Worm (Caenorhabditis elegans) whole organism, L2 larva: ENCODE results near the gene ZK418.6.
A peak's percentile ranks its signal among the peaks of the same experiment; 100 is the strongest.

ENCODE experiments used
- C34F6.9 ChIP-seq: fragments of 150-350 bp; optimal IDR thresholded peaks from 2 replicates; lab custom pipeline; 2014; ENCODE audit warnings: missing biosample characterization, missing genetic modification characterization
- F13H6.1 ChIP-seq: sonication (generic microtip); optimal IDR thresholded peaks from 2 replicates; lab custom pipeline; 2016; ENCODE audit warnings: missing genetic modification characterization, missing compliant biosample characterization
- R02D3.7 ChIP-seq: fragments of 150-350 bp; optimal IDR thresholded peaks from 2 replicates; lab custom pipeline; 2014; ENCODE audit warnings: missing biosample characterization, missing genetic modification characterization
- Y55F3AM.14 ChIP-seq: fragments of 200-800 bp; sonication (Bioruptor generic); optimal IDR thresholded peaks from 2 replicates; lab custom pipeline; 2018; ENCODE audit warnings: mild to moderate bottlenecking, missing genetic modification characterization, missing compliant biosample characterization
- ZK546.5 ChIP-seq: sonication (generic microtip); optimal IDR thresholded peaks from 2 replicates; lab custom pipeline; 2017; ENCODE audit warnings: missing biosample characterization, missing genetic modification characterization
- alr-1 ChIP-seq: fragments of 150-350 bp; optimal IDR thresholded peaks from 2 replicates; lab custom pipeline; 2014; ENCODE audit warnings: missing biosample characterization, missing genetic modification characterization
- aly-2 ChIP-seq: fragments of 150-350 bp; optimal IDR thresholded peaks from 2 replicates; lab custom pipeline; 2014; ENCODE audit warnings: missing biosample characterization, missing genetic modification characterization
- ama-1 ChIP-seq: fragments of 150-350 bp; optimal IDR thresholded peaks from 2 replicates; lab custom pipeline; 2018; ENCODE audit warnings: inconsistent platforms
- crh-2 ChIP-seq: sonication (generic microtip); optimal IDR thresholded peaks from 2 replicates; lab custom pipeline; 2017; ENCODE audit warnings: missing biosample characterization, missing genetic modification characterization
- dmd-4 ChIP-seq: sonication (generic microtip); optimal IDR thresholded peaks from 2 replicates; lab custom pipeline; 2017; ENCODE audit warnings: missing biosample characterization, missing genetic modification characterization
- egl-27 ChIP-seq: sonication (generic microtip); optimal IDR thresholded peaks from 3 replicates; lab custom pipeline; 2017; ENCODE audit warnings: missing biosample characterization, missing genetic modification reagents, missing genetic modification characterization
- elt-1 ChIP-seq: fragments of 150-350 bp; optimal IDR thresholded peaks from 2 replicates; lab custom pipeline; 2014; ENCODE audit warnings: missing biosample characterization, missing genetic modification characterization
- elt-3 ChIP-seq: sonication (generic microtip); optimal IDR thresholded peaks from 2 replicates; lab custom pipeline; 2017; ENCODE audit warnings: missing biosample characterization, missing genetic modification characterization
- fos-1 ChIP-seq: fragments of 150-350 bp; optimal IDR thresholded peaks from 2 replicates; lab custom pipeline; 2014; ENCODE audit warnings: missing biosample characterization, missing genetic modification characterization
- gmeb-1 ChIP-seq: fragments of 150-350 bp; optimal IDR thresholded peaks from 2 replicates; lab custom pipeline; 2014; ENCODE audit warnings: missing biosample characterization, missing genetic modification characterization
- lin-11 ChIP-seq: fragments of 150-350 bp; sonication (generic microtip); optimal IDR thresholded peaks from 2 replicates; lab custom pipeline; 2014; ENCODE audit warnings: missing biosample characterization, missing genetic modification characterization, inconsistent platforms, mixed read lengths
- lin-13 ChIP-seq: fragments of 150-350 bp; optimal IDR thresholded peaks from 2 replicates; lab custom pipeline; 2014; ENCODE audit warnings: missing biosample characterization, missing genetic modification reagents, missing genetic modification characterization
- lin-39 ChIP-seq: fragments of 150-350 bp; optimal IDR thresholded peaks from 2 replicates; lab custom pipeline; 2014; ENCODE audit warnings: missing biosample characterization, missing genetic modification reagents, missing genetic modification characterization
- lsy-2 ChIP-seq, 2 experiments: fragments of 150-350 bp in 1 of 2; sonication (generic microtip) in 1 of 2; optimal IDR thresholded peaks; 2 replicates each; lab custom pipeline; 2014 to 2017; ENCODE audit warnings: missing biosample characterization in 2 of 2, missing genetic modification characterization in 2 of 2
- mab-5 ChIP-seq: fragments of 150-350 bp; optimal IDR thresholded peaks from 2 replicates; lab custom pipeline; 2014; ENCODE audit warnings: missing biosample characterization, missing genetic modification characterization
- mbf-1 ChIP-seq: sonication (generic microtip); optimal IDR thresholded peaks from 2 replicates; lab custom pipeline; 2017; ENCODE audit warnings: missing biosample characterization, missing genetic modification characterization
- mdl-1 ChIP-seq, 2 experiments: fragments of 150-350 bp in 1 of 2; sonication (generic microtip) in 1 of 2; optimal IDR thresholded peaks; 2 replicates each; lab custom pipeline; 2017; ENCODE audit warnings: missing biosample characterization in 2 of 2, missing genetic modification characterization in 2 of 2
- nhr-10 ChIP-seq: sonication (generic microtip); optimal IDR thresholded peaks from 2 replicates; lab custom pipeline; 2017; ENCODE audit warnings: missing biosample characterization, missing genetic modification characterization
- nhr-11 ChIP-seq: fragments of 150-350 bp; optimal IDR thresholded peaks from 2 replicates; lab custom pipeline; 2014; ENCODE audit warnings: missing biosample characterization, missing genetic modification characterization
- nhr-12 ChIP-seq: fragments of 150-350 bp; optimal IDR thresholded peaks from 2 replicates; lab custom pipeline; 2014; ENCODE audit warnings: missing biosample characterization, missing genetic modification characterization
- nhr-129 ChIP-seq: fragments of 150-350 bp; optimal IDR thresholded peaks from 2 replicates; lab custom pipeline; 2014; ENCODE audit warnings: missing biosample characterization, missing genetic modification characterization
- nhr-21 ChIP-seq: fragments of 150-350 bp; optimal IDR thresholded peaks from 2 replicates; lab custom pipeline; 2014; ENCODE audit warnings: missing biosample characterization, missing genetic modification characterization
- nhr-23 ChIP-seq: fragments of 150-350 bp; optimal IDR thresholded peaks from 2 replicates; lab custom pipeline; 2014; ENCODE audit warnings: missing biosample characterization, missing genetic modification reagents, missing genetic modification characterization
- nhr-237 ChIP-seq: fragments of 150-350 bp; optimal IDR thresholded peaks from 2 replicates; lab custom pipeline; 2014; ENCODE audit warnings: missing biosample characterization, missing genetic modification characterization
- nhr-6 ChIP-seq: fragments of 150-350 bp; optimal IDR thresholded peaks from 2 replicates; lab custom pipeline; 2014; ENCODE audit warnings: missing biosample characterization, missing genetic modification characterization
- nhr-77 ChIP-seq: fragments of 150-350 bp; optimal IDR thresholded peaks from 2 replicates; lab custom pipeline; 2014; ENCODE audit warnings: missing biosample characterization, missing genetic modification characterization
- peb-1 ChIP-seq: fragments of 150-350 bp; optimal IDR thresholded peaks from 2 replicates; lab custom pipeline; 2014; ENCODE audit warnings: missing biosample characterization, missing genetic modification characterization
- sem-4 ChIP-seq: fragments of 150-350 bp; optimal IDR thresholded peaks from 2 replicates; lab custom pipeline; 2014; ENCODE audit warnings: missing biosample characterization, missing genetic modification reagents, missing genetic modification characterization
- skn-1 ChIP-seq: sonication (generic microtip); optimal IDR thresholded peaks from 2 replicates; lab custom pipeline; 2017; ENCODE audit warnings: missing biosample characterization, missing genetic modification characterization
- sma-3 ChIP-seq: sonication (generic microtip); optimal IDR thresholded peaks from 2 replicates; lab custom pipeline; 2016; ENCODE audit warnings: missing genetic modification reagents, missing genetic modification characterization, missing compliant biosample characterization
- sma-9 ChIP-seq, 2 experiments: fragments of 150-350 bp in 1 of 2; sonication (generic microtip) in 1 of 2; optimal IDR thresholded peaks; 2 replicates each; lab custom pipeline; 2014 to 2016; ENCODE audit warnings: missing genetic modification characterization in 2 of 2, mild to moderate bottlenecking in 1 of 2, missing biosample characterization in 1 of 2, missing compliant biosample characterization in 1 of 2, missing genetic modification reagents in 1 of 2, moderate library complexity in 1 of 2
- unc-55 ChIP-seq: fragments of 150-350 bp; sonication (generic microtip); optimal IDR thresholded peaks from 3 replicates; lab custom pipeline; 2014; ENCODE audit warnings: missing biosample characterization, missing genetic modification reagents, missing genetic modification characterization
- unc-62 ChIP-seq: fragments of 150-350 bp; optimal IDR thresholded peaks from 2 replicates; lab custom pipeline; 2014; ENCODE audit warnings: missing biosample characterization, missing genetic modification reagents, missing genetic modification characterization
- zag-1 ChIP-seq: fragments of 150-350 bp; optimal IDR thresholded peaks from 2 replicates; lab custom pipeline; 2014; ENCODE audit warnings: missing biosample characterization, missing genetic modification characterization
- ztf-1 ChIP-seq: fragments of 200-800 bp; sonication (Bioruptor generic); conservative IDR thresholded peaks from 2 replicates; pipeline ENCODE4 v1.3.6; 2022; ENCODE audit warnings: missing genetic modification characterization, missing compliant biosample characterization
- ztf-11 ChIP-seq: sonication (generic microtip); optimal IDR thresholded peaks from 2 replicates; lab custom pipeline; 2017; ENCODE audit warnings: missing biosample characterization, missing genetic modification characterization

ZK418.6 gene

DNA sequence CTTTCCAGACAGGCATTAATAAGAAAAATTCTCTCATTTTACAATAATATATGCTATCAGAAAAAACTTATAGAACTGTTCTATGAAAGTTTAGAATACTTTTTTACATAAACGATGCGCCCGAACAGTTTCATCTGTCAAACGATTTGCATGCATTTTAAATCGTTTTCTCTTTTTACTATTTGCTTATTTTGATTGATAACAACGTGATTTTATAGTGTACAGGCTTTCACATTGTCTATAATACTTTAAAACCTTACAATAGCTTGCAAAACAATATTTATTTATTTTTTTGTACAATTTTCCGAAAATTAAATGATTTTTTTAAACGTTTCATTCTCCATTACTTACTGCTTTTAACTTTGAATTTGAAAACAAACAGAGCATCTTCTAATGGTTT is 33.0 kb downstream of the ZK418.6 start, which contains the start of gene R01H2.7:
Gene R01H2.7, minus strand, starts transcription at position 101 of the 400 bp plus-strand sequence.
- TF ChIP-seq lin-39 (no peak), skn-1 (tag; lab: Kevin White, UChicago) (no peak), aly-2 (no peak), R02D3.7 (no peak), zag-1 (tag; lab: Kevin White, UChicago) (no peak), sma-9 (GFP tag; optimal IDR thresholded peaks at IDR 0.05; lab: Kevin White, UChicago) (no peak), sma-9 (tag; optimal IDR thresholded peaks at IDR 0.05; lab: Kevin White, UChicago) (no peak), fos-1 (tag; lab: Kevin White, UChicago) (no peak), elt-1 (tag; lab: Kevin White, UChicago) (no peak)

DNA sequence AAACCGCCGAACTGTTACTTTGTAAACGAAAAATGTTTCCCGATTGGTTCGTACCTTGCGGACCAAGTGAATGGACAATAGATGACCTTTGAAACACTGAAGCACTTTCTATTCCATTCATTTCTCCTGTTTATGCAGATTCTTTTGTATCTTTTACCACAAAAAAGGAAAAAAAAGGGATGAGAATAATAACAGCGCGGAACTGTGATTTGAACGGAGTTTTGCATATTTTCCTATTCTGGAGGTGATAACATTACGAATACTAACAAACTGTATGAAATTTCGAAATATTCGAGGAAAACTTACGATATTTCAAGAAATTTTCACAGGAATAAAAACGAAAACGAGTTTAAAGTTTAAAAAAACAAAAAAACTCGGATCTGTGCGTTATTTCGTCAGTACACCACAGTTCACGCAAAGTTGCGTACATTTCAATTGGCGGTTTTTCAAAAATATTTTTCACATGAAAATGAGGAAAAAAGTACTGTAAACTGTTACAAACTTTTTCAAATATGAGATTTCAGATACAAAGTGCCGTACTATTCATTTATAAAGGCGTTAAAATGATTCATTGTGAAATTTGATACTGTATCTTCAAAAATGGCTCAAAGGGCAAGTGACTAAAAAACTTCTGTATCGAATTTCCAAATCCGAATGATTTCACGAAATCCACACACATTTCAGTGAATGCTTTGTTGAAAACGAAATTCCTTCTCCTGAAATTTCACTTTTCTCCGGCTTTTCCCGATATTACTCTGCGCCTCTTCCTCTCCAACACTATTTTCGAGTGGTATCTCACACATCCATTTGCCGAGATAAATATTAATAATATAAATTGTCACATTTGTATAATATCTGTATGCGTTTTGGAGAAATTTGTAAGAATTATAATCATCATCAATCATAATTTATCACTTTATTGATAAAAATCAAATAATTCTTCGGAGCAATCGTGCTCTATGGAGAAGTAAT is 44.1 kb downstream of the ZK418.6 start:
- no peak for TF ChIP-seq mab-5 (tag; lab: Kevin White, UChicago)
- TF ChIP-seq mbf-1 (tag; lab: Kevin White, UChicago): no peak
- no peak for TF ChIP-seq ama-1 (lab: Kevin White, UChicago)
- no peak for TF ChIP-seq nhr-12 (tag; lab: Kevin White, UChicago)

DNA sequence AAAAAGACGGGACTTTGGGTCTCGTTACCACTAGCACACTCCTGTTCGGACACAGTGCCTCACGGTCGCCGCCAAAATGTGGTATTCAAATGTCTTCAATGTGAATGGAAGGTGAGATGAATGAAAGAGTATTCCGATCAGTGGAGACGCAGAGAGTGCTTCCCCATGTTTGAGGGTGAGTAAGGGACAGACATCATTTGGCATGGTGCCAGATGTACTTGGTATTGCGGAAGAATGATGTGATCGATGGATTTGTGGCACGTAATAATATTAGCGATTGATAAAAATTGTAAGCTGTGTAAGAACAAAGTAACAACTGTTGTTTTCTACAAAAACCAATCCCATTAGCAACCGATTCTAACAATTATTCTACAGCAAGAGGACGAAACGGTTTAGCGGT is 46.6 kb downstream of the ZK418.6 start:
- TF ChIP-seq lsy-2 (tag; optimal IDR thresholded peaks at IDR 0.05; lab: Kevin White, UChicago) (no peak), nhr-77 (tag; lab: Kevin White, UChicago) (no peak), lin-11 (tag; lab: Kevin White, UChicago) (no peak), sma-9 (GFP tag; optimal IDR thresholded peaks at IDR 0.05; lab: Kevin White, UChicago) (no peak), sma-9 (tag; optimal IDR thresholded peaks at IDR 0.05; lab: Kevin White, UChicago) (no peak), nhr-12 (tag; lab: Kevin White, UChicago) (no peak), zag-1 (tag; lab: Kevin White, UChicago) (no peak), nhr-237 (tag; lab: Kevin White, UChicago) (no peak), fos-1 (tag; lab: Kevin White, UChicago) (peak; percentile 3)

DNA sequence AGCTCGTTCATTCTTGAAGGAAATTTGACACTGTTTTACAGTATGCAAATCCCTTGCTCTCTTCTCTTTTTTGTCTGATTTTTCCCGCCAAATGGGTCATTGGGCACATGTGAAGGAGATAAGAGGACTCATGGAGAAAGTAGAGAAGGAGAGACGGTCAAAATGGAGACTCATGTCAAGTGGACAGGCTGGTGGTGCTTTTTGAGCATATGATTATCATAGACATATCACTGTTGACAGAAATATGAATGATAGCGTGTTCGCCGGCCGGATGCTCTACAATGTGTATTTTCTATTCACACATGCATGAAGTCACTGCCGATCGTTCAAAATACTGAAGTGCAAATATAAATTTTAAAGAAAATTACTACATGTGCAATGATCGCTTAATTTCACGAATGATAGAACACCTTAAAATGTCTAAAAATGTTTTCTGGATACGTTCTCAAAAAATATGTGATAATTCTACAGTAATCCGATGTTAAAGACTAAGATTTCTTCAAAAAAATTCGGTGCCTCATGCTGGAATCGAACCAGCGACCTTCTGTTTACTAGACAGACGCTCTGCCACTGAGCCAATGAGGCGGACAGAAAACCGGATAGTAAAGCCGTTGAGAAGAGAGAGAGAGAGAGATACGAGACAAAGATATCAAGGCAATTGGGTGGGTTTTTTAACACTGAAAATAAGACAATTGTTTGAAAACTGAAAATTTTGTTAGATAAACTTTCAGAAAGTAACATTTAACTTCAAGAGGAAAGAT is 48.4 kb downstream of the ZK418.6 start:
- TF ChIP-seq skn-1 (tag; lab: Kevin White, UChicago) (no peak), nhr-237 (tag; lab: Kevin White, UChicago) (no peak), aly-2 (no peak), peb-1 (no peak), nhr-23 (tag; lab: Kevin White, UChicago) (no peak), ztf-1 (GFP tag; lab: Robert Waterston, UW) (no peak), R02D3.7 (no peak), nhr-11 (tag; lab: Kevin White, UChicago) (no peak), unc-55 (GFP tag; lab: Kevin White, UChicago) (peak; percentile 62), Y55F3AM.14 (GFP tag; lab: Kevin White, UChicago) (no peak), ZK546.5 (tag; lab: Kevin White, UChicago) (no peak), nhr-6 (no peak), mdl-1 (tag; optimal IDR thresholded peaks at IDR 0.05; lab: Kevin White, UChicago) (no peak), elt-1 (tag; lab: Kevin White, UChicago) (no peak), lin-11 (tag; lab: Kevin White, UChicago) (no peak), gmeb-1 (peak; percentile 27), lin-39 (no peak), nhr-21 (tag; lab: Kevin White, UChicago) (no peak), nhr-129 (tag; lab: Kevin White, UChicago) (peak; percentile 62), nhr-12 (tag; lab: Kevin White, UChicago) (no peak), mab-5 (tag; lab: Kevin White, UChicago) (no peak), ztf-11 (tag; lab: Kevin White, UChicago) (no peak), unc-62 (no peak), fos-1 (tag; lab: Kevin White, UChicago) (no peak), alr-1 (tag; lab: Kevin White, UChicago) (no peak), sem-4 (tag; lab: Kevin White, UChicago) (no peak), sma-9 (GFP tag; optimal IDR thresholded peaks at IDR 0.05; lab: Kevin White, UChicago) (peak; percentile 49), sma-9 (tag; optimal IDR thresholded peaks at IDR 0.05; lab: Kevin White, UChicago) (no peak), nhr-10 (tag; lab: Kevin White, UChicago) (no peak), ama-1 (lab: Kevin White, UChicago) (no peak), lin-13 (peak; percentile 27), dmd-4 (tag; lab: Kevin White, UChicago) (no peak), lsy-2 (tag; optimal IDR thresholded peaks at IDR 0.05; lab: Kevin White, UChicago) (peak in 1 of 2 experiments; percentile 52), elt-3 (tag; lab: Kevin White, UChicago) (no peak), C34F6.9 (peak; percentile 19), egl-27 (no peak), crh-2 (tag; lab: Kevin White, UChicago) (peak; percentile 43), sma-3 (GFP tag; lab: Kevin White, UChicago) (peak; percentile 18), F13H6.1 (tag; lab: Kevin White, UChicago) (peak; percentile 38)
